Worm (Caenorhabditis elegans): Measurements from ENCODE around the gene Y49F6B.19.

DNA sequence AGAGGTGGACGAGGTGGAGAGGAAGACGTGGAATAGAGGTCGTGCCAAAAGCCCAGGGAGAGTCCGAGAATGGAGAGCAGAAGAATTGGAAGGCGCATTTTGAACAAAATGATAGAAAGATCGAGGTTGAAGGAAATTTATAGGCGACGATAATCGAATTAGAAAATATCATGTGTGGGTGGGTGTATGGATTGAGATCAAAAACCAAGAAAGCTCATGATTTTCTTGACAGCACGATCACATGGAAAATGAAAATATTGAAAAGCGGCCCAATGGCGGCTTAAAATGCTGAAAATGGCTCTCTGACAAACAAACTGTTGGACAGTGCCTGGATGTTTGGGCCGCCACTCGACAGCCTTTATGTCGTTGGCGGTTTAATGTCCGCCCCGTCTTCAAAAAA, 49.0 kb downstream of the Y49F6B.19 start, which contains the start of gene C16C8.9:
- TF ChIP-seq ceh-13 (GFP tag; optimal IDR thresholded peaks at IDR 0.05) (no peak), B0310.2 (tag; optimal IDR thresholded peaks at IDR 0.05) (no peak), ama-1 (optimal IDR thresholded peaks at IDR 0.05) (no peak), flt-1 (GFP tag; IDR thresholded peaks at IDR 0.05) (no peak), pes-1 (GFP tag; IDR thresholded peaks at IDR 0.05) (no peak), tbx-37 (GFP tag; conservative IDR thresholded peaks at IDR 0.05) (no peak), tra-4 (tag; optimal IDR thresholded peaks at IDR 0.05) (no peak), ceh-36 (tag; optimal IDR thresholded peaks at IDR 0.05) (no peak)
